Worm (Caenorhabditis elegans): ENCODE results near the gene K09C6.8.

Gene K09C6.8

ce11 chrV:866729-867128 is 23.7 kb upstream of the K09C6.8 start, which contains the start of gene T02B11.3:
Gene T02B11.3 (minus strand): TSS chrV:866829.
- TF ChIP-seq scrt-1 (GFP tag; IDR thresholded peaks at IDR 0.05) (no peak), ceh-13 (GFP tag; optimal IDR thresholded peaks at IDR 0.05) (no peak), tra-4 (tag; optimal IDR thresholded peaks at IDR 0.05) (no peak), flt-1 (GFP tag; IDR thresholded peaks at IDR 0.05) (no peak), hnd-1 (tag; optimal IDR thresholded peaks at IDR 0.05) (no peak), tbx-11 (GFP tag; IDR thresholded peaks at IDR 0.05) (no peak), pes-1 (GFP tag; IDR thresholded peaks at IDR 0.05) (no peak), aly-1 (tag; optimal IDR thresholded peaks at IDR 0.05) (no peak), hmbx-1 (tag; optimal IDR thresholded peaks at IDR 0.05) (no peak), B0310.2 (tag; optimal IDR thresholded peaks at IDR 0.05) (no peak), ceh-36 (tag; optimal IDR thresholded peaks at IDR 0.05) (no peak)

ce11 chrV:858841-859456 is 15.9 kb upstream of the K09C6.8 start:
- TF ChIP-seq sea-1 (GFP tag; conservative IDR thresholded peaks at IDR 0.05): no peak
- peak; percentile 62 for TF ChIP-seq pes-1 (GFP tag; IDR thresholded peaks at IDR 0.05)
- peak; percentile 44; the same call in 1 of the 2 replicates for TF ChIP-seq flt-1 (GFP tag; IDR thresholded peaks at IDR 0.05)

- TF ChIP-seq aly-1 (tag; optimal IDR thresholded peaks at IDR 0.05) (no peak), ets-7 (tag; optimal IDR thresholded peaks at IDR 0.05) (no peak), scrt-1 (GFP tag; IDR thresholded peaks at IDR 0.05) (no peak), ceh-13 (GFP tag; optimal IDR thresholded peaks at IDR 0.05) (no peak), F13C5.2 (tag; optimal IDR thresholded peaks at IDR 0.05) (no peak), pes-1 (GFP tag; IDR thresholded peaks at IDR 0.05) (no peak), tbx-37 (GFP tag; conservative IDR thresholded peaks at IDR 0.05) (no peak), flt-1 (GFP tag; IDR thresholded peaks at IDR 0.05) (no peak)
Measured at ce11 chrV:856549-856948, 13.5 kb upstream of the K09C6.8 start, which contains the start of gene K09C6.2. Gene K09C6.2 (plus strand): TSS chrV:856849.

- TF ChIP-seq hnd-1 (tag; optimal IDR thresholded peaks at IDR 0.05): no peak
- no peak for TF ChIP-seq flt-1 (GFP tag; IDR thresholded peaks at IDR 0.05)
- TF ChIP-seq ceh-36 (tag; optimal IDR thresholded peaks at IDR 0.05): no peak
- no peak for TF ChIP-seq scrt-1 (GFP tag; IDR thresholded peaks at IDR 0.05)
- TF ChIP-seq tra-4 (tag; optimal IDR thresholded peaks at IDR 0.05): no peak
- TF ChIP-seq tbx-37 (GFP tag; conservative IDR thresholded peaks at IDR 0.05): no peak
- TF ChIP-seq ceh-13 (GFP tag; optimal IDR thresholded peaks at IDR 0.05): no peak
- TF ChIP-seq hmg-4 (GFP tag; optimal IDR thresholded peaks at IDR 0.05): no peak
- no peak for TF ChIP-seq hmbx-1 (tag; optimal IDR thresholded peaks at IDR 0.05)
Measured at ce11 chrV:854966-855365, 11.9 kb upstream of the K09C6.8 start, which contains the start of gene K09C6.9. Gene K09C6.9 (minus strand): TSS chrV:855066.

ce11 chrV:852184-852583 is 9.2 kb upstream of the K09C6.8 start, which contains the start of gene K09C6.3:
Gene K09C6.3 (plus strand): TSS chrV:852484.
- TF ChIP-seq aly-1 (tag; optimal IDR thresholded peaks at IDR 0.05) (no peak), tbx-37 (GFP tag; conservative IDR thresholded peaks at IDR 0.05) (no peak), tbx-11 (GFP tag; IDR thresholded peaks at IDR 0.05) (no peak), sea-1 (GFP tag; conservative IDR thresholded peaks at IDR 0.05) (no peak), hmg-4 (GFP tag; optimal IDR thresholded peaks at IDR 0.05) (no peak), F13C5.2 (tag; optimal IDR thresholded peaks at IDR 0.05) (no peak)

- TF ChIP-seq flt-1 (GFP tag; IDR thresholded peaks at IDR 0.05): no peak
- no peak for TF ChIP-seq tbx-11 (GFP tag; IDR thresholded peaks at IDR 0.05)
- TF ChIP-seq tbx-37 (GFP tag; conservative IDR thresholded peaks at IDR 0.05): no peak
- TF ChIP-seq pes-1 (GFP tag; IDR thresholded peaks at IDR 0.05): no peak
- no peak for TF ChIP-seq hmbx-1 (tag; optimal IDR thresholded peaks at IDR 0.05)
- TF ChIP-seq sea-1 (GFP tag; conservative IDR thresholded peaks at IDR 0.05): no peak
- TF ChIP-seq ceh-36 (tag; optimal IDR thresholded peaks at IDR 0.05): no peak
- TF ChIP-seq ets-7 (tag; optimal IDR thresholded peaks at IDR 0.05): no peak
- TF ChIP-seq B0310.2 (tag; optimal IDR thresholded peaks at IDR 0.05): no peak
- no peak for TF ChIP-seq aly-1 (tag; optimal IDR thresholded peaks at IDR 0.05)
- TF ChIP-seq tra-4 (tag; optimal IDR thresholded peaks at IDR 0.05): no peak
- TF ChIP-seq hnd-1 (tag; optimal IDR thresholded peaks at IDR 0.05): no peak
- TF ChIP-seq ceh-13 (GFP tag; optimal IDR thresholded peaks at IDR 0.05): no peak
- no peak for TF ChIP-seq scrt-1 (GFP tag; IDR thresholded peaks at IDR 0.05)
- TF ChIP-seq F13C5.2 (tag; optimal IDR thresholded peaks at IDR 0.05): no peak
- no peak for TF ChIP-seq ama-1 (optimal IDR thresholded peaks at IDR 0.05)
- TF ChIP-seq hmg-4 (GFP tag; optimal IDR thresholded peaks at IDR 0.05): no peak
Measured at ce11 chrV:849512-849911, 6.5 kb upstream of the K09C6.8 start, which contains the start of gene srbc-12. Gene srbc-12 (plus strand): TSS chrV:849812.

ce11 chrV:849042-849441 is 6.0 kb upstream of the K09C6.8 start:
- TF ChIP-seq sea-1 (GFP tag; conservative IDR thresholded peaks at IDR 0.05) (no peak), hmbx-1 (tag; optimal IDR thresholded peaks at IDR 0.05) (no peak), flt-1 (GFP tag; IDR thresholded peaks at IDR 0.05) (no peak), pes-1 (GFP tag; IDR thresholded peaks at IDR 0.05) (no peak), ama-1 (optimal IDR thresholded peaks at IDR 0.05) (no peak), scrt-1 (GFP tag; IDR thresholded peaks at IDR 0.05) (no peak), hnd-1 (tag; optimal IDR thresholded peaks at IDR 0.05) (no peak), aly-1 (tag; optimal IDR thresholded peaks at IDR 0.05) (no peak)

- TF ChIP-seq pes-1 (GFP tag; IDR thresholded peaks at IDR 0.05) (no peak), tbx-11 (GFP tag; IDR thresholded peaks at IDR 0.05) (no peak), ceh-13 (GFP tag; optimal IDR thresholded peaks at IDR 0.05) (no peak), hnd-1 (tag; optimal IDR thresholded peaks at IDR 0.05) (no peak), flt-1 (GFP tag; IDR thresholded peaks at IDR 0.05) (no peak), tra-4 (tag; optimal IDR thresholded peaks at IDR 0.05) (no peak), ceh-36 (tag; optimal IDR thresholded peaks at IDR 0.05) (no peak), aly-1 (tag; optimal IDR thresholded peaks at IDR 0.05) (no peak), B0310.2 (tag; optimal IDR thresholded peaks at IDR 0.05) (no peak), hmbx-1 (tag; optimal IDR thresholded peaks at IDR 0.05) (no peak), F13C5.2 (tag; optimal IDR thresholded peaks at IDR 0.05) (no peak), scrt-1 (GFP tag; IDR thresholded peaks at IDR 0.05) (no peak)
Measured at ce11 chrV:847521-847920, 4.5 kb upstream of the K09C6.8 start, which contains the start of gene srbc-13. Gene srbc-13 (plus strand): TSS chrV:847821.

Measured in whole organism, early embryonic.